Fruit fly (Drosophila melanogaster) whole organism, embryonic: ENCODE data around the gene mtsh.

Experiments
- ATbp ChIP-seq: fragments of 200-800 bp; sonication (Bioruptor generic); optimal IDR thresholded peaks from 2 replicates; lab custom pipeline; 2017; ENCODE audit warnings: missing biosample characterization, mild to moderate bottlenecking, missing genetic modification characterization, missing genetic modification reagents
- CG10543 ChIP-seq: fragments of 200-800 bp; sonication (Bioruptor generic); optimal IDR thresholded peaks from 3 replicates; lab custom pipeline; 2017; ENCODE audit warnings: missing biosample characterization, mild to moderate bottlenecking, missing genetic modification characterization, moderate library complexity
- CG12071 ChIP-seq: fragments of 200-800 bp; sonication (Bioruptor generic); optimal IDR thresholded peaks from 3 replicates; lab custom pipeline; 2018; ENCODE audit warnings: missing biosample characterization, mild to moderate bottlenecking, missing genetic modification characterization
- CG12744 ChIP-seq: fragments of 200-800 bp; sonication (Bioruptor generic); optimal IDR thresholded peaks from 2 replicates; lab custom pipeline; 2016; ENCODE audit warnings: missing biosample characterization, missing genetic modification characterization
- CG13424 ChIP-seq: fragments of 200-800 bp; sonication (Bioruptor generic); optimal IDR thresholded peaks from 2 replicates; lab custom pipeline; 2019; ENCODE audit warnings: missing biosample characterization, mild to moderate bottlenecking, missing genetic modification characterization, moderate library complexity
- CG13775 ChIP-seq: fragments of 200-800 bp; sonication (Bioruptor generic); optimal IDR thresholded peaks from 3 replicates; lab custom pipeline; 2017; ENCODE audit warnings: missing biosample characterization, mild to moderate bottlenecking, missing genetic modification characterization
- CG14667 ChIP-seq: fragments of 200-800 bp; sonication (Bioruptor generic); IDR thresholded peaks from 2 replicates; pipeline ENCODE4 v1.3.6; 2022; ENCODE audit warnings: missing biosample characterization, missing genetic modification characterization
- CG15073 ChIP-seq: fragments of 200-800 bp; sonication (Bioruptor generic); optimal IDR thresholded peaks from 2 replicates; lab custom pipeline; 2016; ENCODE audit warnings: missing biosample characterization, missing genetic modification characterization
- CG16779 ChIP-seq: fragments of 200-800 bp; sonication (Bioruptor generic); IDR thresholded peaks from 2 replicates; pipeline ENCODE4 v1.3.6; 2022; ENCODE audit warnings: missing biosample characterization, missing genetic modification characterization
- CG16815 ChIP-seq: fragments of 200-800 bp; sonication (Bioruptor generic); optimal IDR thresholded peaks from 3 replicates; lab custom pipeline; 2017; ENCODE audit warnings: missing biosample characterization, mild to moderate bottlenecking, missing genetic modification characterization
- CG17385 ChIP-seq: fragments of 200-800 bp; sonication (Bioruptor generic); optimal IDR thresholded peaks from 3 replicates; lab custom pipeline; 2018; ENCODE audit warnings: missing biosample characterization, mild to moderate bottlenecking, missing genetic modification characterization
- CG18476 ChIP-seq: fragments of 200-800 bp; sonication (Bioruptor generic); optimal IDR thresholded peaks from 2 replicates; lab custom pipeline; 2016; ENCODE audit warnings: missing biosample characterization, mild to moderate bottlenecking, missing genetic modification characterization
- CG18599 ChIP-seq: fragments of 200-800 bp; sonication (Bioruptor generic); optimal IDR thresholded peaks from 3 replicates; lab custom pipeline; 2017; ENCODE audit warnings: missing biosample characterization, missing genetic modification characterization, mild to moderate bottlenecking, moderate library complexity, missing genetic modification reagents
- CG2129 ChIP-seq: fragments of 200-800 bp; sonication (Bioruptor generic); IDR thresholded peaks from 2 replicates; pipeline ENCODE4 v1.3.6; 2022; ENCODE audit warnings: missing biosample characterization, missing genetic modification characterization; ENCODE audit not compliant: partially characterized antibody
- CG33213 ChIP-seq: fragments of 200-800 bp; sonication (Bioruptor generic); optimal IDR thresholded peaks from 3 replicates; lab custom pipeline; 2016; ENCODE audit warnings: missing biosample characterization, missing genetic modification characterization
- CG34376 ChIP-seq: fragments of 200-800 bp; sonication (Bioruptor generic); optimal IDR thresholded peaks from 2 replicates; lab custom pipeline; 2018; ENCODE audit warnings: missing biosample characterization, mild to moderate bottlenecking, missing genetic modification characterization
- CG34422 ChIP-seq: fragments of 200-800 bp; sonication (Bioruptor generic); IDR thresholded peaks from 3 replicates; pipeline ENCODE4 v1.3.6; 2022; ENCODE audit warnings: missing biosample characterization, missing genetic modification characterization
- CG3838 ChIP-seq: fragments of 200-800 bp; sonication (Bioruptor generic); optimal IDR thresholded peaks from 3 replicates; lab custom pipeline; 2016; ENCODE audit warnings: missing biosample characterization, missing genetic modification characterization
- CG4617 ChIP-seq: fragments of 200-800 bp; sonication (Bioruptor generic); optimal IDR thresholded peaks from 3 replicates; lab custom pipeline; 2016; ENCODE audit warnings: missing biosample characterization, missing genetic modification characterization, borderline replicate concordance
- CG7786 ChIP-seq: fragments of 200-800 bp; sonication (Bioruptor generic); optimal IDR thresholded peaks from 2 replicates; lab custom pipeline; 2016; ENCODE audit warnings: missing biosample characterization, missing genetic modification characterization
- CG8388 ChIP-seq: fragments of 200-800 bp; sonication (Bioruptor generic); optimal IDR thresholded peaks from 2 replicates; lab custom pipeline; 2019; ENCODE audit warnings: missing biosample characterization, mild to moderate bottlenecking, missing genetic modification characterization, moderate library complexity
- CG9817 ChIP-seq: fragments of 200-800 bp; sonication (Bioruptor generic); optimal IDR thresholded peaks from 2 replicates; lab custom pipeline; 2018; ENCODE audit warnings: missing biosample characterization, mild to moderate bottlenecking, missing genetic modification characterization, moderate library complexity
- CG9932 ChIP-seq: fragments of 200-800 bp; sonication (Bioruptor generic); IDR thresholded peaks from 2 replicates; pipeline ENCODE4 v1.3.6; 2022; ENCODE audit warnings: missing biosample characterization, missing genetic modification characterization
- Dbx ChIP-seq: fragments of 200-800 bp; sonication (Bioruptor generic); IDR thresholded peaks from 3 replicates; pipeline ENCODE4 v1.3.6; 2022; ENCODE audit warnings: missing biosample characterization, missing genetic modification characterization
- Gug ChIP-seq: fragments of 200-800 bp; sonication (Bioruptor generic); IDR thresholded peaks from 4 replicates; pipeline ENCODE4 v1.3.6; 2022; ENCODE audit warnings: missing biosample characterization, missing genetic modification characterization
- PHDP ChIP-seq: fragments of 200-800 bp; sonication (Bioruptor generic); optimal IDR thresholded peaks from 3 replicates; lab custom pipeline; 2018; ENCODE audit warnings: missing biosample characterization, mild to moderate bottlenecking, missing genetic modification characterization, moderate library complexity
- Sry-δ ChIP-seq: fragments of 200-800 bp; sonication (Bioruptor generic); optimal IDR thresholded peaks from 2 replicates; lab custom pipeline; 2016; ENCODE audit warnings: missing biosample characterization, missing genetic modification characterization
- Trl ChIP-seq, 3 experiments: fragments of >200 bp in 2 of 3; fragments of 200-800 bp in 1 of 3; sonication (Bioruptor generic) in 1 of 3; optimal IDR thresholded peaks; 2 replicates in 1 of 3; 3 replicates in 2 of 3; lab custom pipeline; 2016 to 2017; ENCODE audit warnings: missing biosample characterization in 1 of 3, missing genetic modification characterization in 1 of 3
- amos ChIP-seq: fragments of 200-800 bp; sonication (Bioruptor generic); IDR thresholded peaks from 2 replicates; pipeline ENCODE4 v1.3.6; 2022; ENCODE audit warnings: missing biosample characterization, missing genetic modification characterization; ENCODE audit not compliant: partially characterized antibody
- ap ChIP-seq: fragments of 200-800 bp; sonication (Bioruptor generic); IDR thresholded peaks from 2 replicates; pipeline ENCODE4 v1.3.6; 2022; ENCODE audit warnings: missing biosample characterization, missing genetic modification characterization
- cato ChIP-seq: fragments of 200-800 bp; sonication (Bioruptor generic); optimal IDR thresholded peaks from 2 replicates; lab custom pipeline; 2016; ENCODE audit warnings: missing biosample characterization, missing genetic modification characterization, borderline replicate concordance
- chif ChIP-seq, 2 experiments: fragments of 200-800 bp; sonication (Bioruptor generic); optimal IDR thresholded peaks; 3 replicates each; lab custom pipeline; 2016; ENCODE audit warnings: missing biosample characterization in 2 of 2, missing genetic modification characterization in 2 of 2
- danr ChIP-seq: fragments of 200-800 bp; sonication (Bioruptor generic); IDR thresholded peaks from 2 replicates; pipeline ENCODE4 v1.3.6; 2022; ENCODE audit warnings: missing biosample characterization, missing genetic modification characterization
- hth ChIP-seq: fragments of >200 bp; optimal IDR thresholded peaks from 2 replicates; lab custom pipeline; 2017; ENCODE audit warnings: inconsistent platforms
- inv ChIP-seq: fragments of 200-800 bp; sonication (Bioruptor generic); IDR thresholded peaks from 2 replicates; pipeline ENCODE4 v1.3.6; 2022; ENCODE audit warnings: missing biosample characterization, missing genetic modification characterization; ENCODE audit not compliant: partially characterized antibody
- lov ChIP-seq, 2 experiments: fragments of 200-800 bp in 1 of 2; fragments of >200 bp in 1 of 2; sonication (Bioruptor generic) in 1 of 2; IDR thresholded peaks in 1 of 2; optimal IDR thresholded peaks in 1 of 2; 2 replicates in 1 of 2; 3 replicates in 1 of 2; pipeline versions ENCODE4 v1.3.6 to Lab custom; 2017 to 2022; ENCODE audit warnings: missing biosample characterization in 1 of 2, missing genetic modification characterization in 1 of 2
- org-1 ChIP-seq: fragments of 200-800 bp; sonication (Bioruptor generic); optimal IDR thresholded peaks from 2 replicates; lab custom pipeline; 2017; ENCODE audit warnings: missing biosample characterization, missing genetic modification characterization
- p53 ChIP-seq: fragments of 200-800 bp; sonication (Bioruptor generic); optimal IDR thresholded peaks from 2 replicates; lab custom pipeline; 2016; ENCODE audit warnings: missing biosample characterization, missing genetic modification characterization
- pan ChIP-seq, 4 experiments: fragments of >200 bp in 3 of 4; fragments of 200-800 bp in 1 of 4; sonication (Bioruptor generic) in 1 of 4; optimal IDR thresholded peaks in 3 of 4; IDR thresholded peaks in 1 of 4; 2 replicates each; pipeline versions ENCODE4 v1.3.6 to Lab custom; 2017 to 2022; ENCODE audit warnings: missing biosample characterization in 2 of 4, missing genetic modification characterization in 2 of 4, mixed read lengths in 1 of 4
- pzg ChIP-seq: fragments of 200-800 bp; sonication (Bioruptor generic); optimal IDR thresholded peaks from 3 replicates; lab custom pipeline; 2018; ENCODE audit warnings: missing biosample characterization, mild to moderate bottlenecking, missing genetic modification characterization, moderate library complexity
- ro ChIP-seq: fragments of 200-800 bp; sonication (Bioruptor generic); IDR thresholded peaks from 2 replicates; pipeline ENCODE4 v1.3.6; 2022; ENCODE audit warnings: missing biosample characterization, missing genetic modification characterization
- sr ChIP-seq: fragments of 200-800 bp; sonication (Bioruptor generic); IDR thresholded peaks from 3 replicates; pipeline ENCODE4 v1.3.6; 2022; ENCODE audit warnings: missing biosample characterization, missing genetic modification characterization
- tio ChIP-seq: fragments of 200-800 bp; sonication (Bioruptor generic); optimal IDR thresholded peaks from 2 replicates; lab custom pipeline; 2017; ENCODE audit warnings: missing biosample characterization, missing genetic modification characterization, inconsistent platforms
- unpg ChIP-seq: fragments of 200-800 bp; sonication (Bioruptor generic); optimal IDR thresholded peaks from 3 replicates; lab custom pipeline; 2018; ENCODE audit warnings: missing biosample characterization, mild to moderate bottlenecking, missing genetic modification characterization, moderate library complexity
- vfl ChIP-seq: fragments of 200-800 bp; sonication (Bioruptor generic); optimal IDR thresholded peaks from 2 replicates; lab custom pipeline; 2016; ENCODE audit warnings: missing biosample characterization, missing genetic modification characterization
- zen ChIP-seq: fragments of 200-800 bp; sonication (Bioruptor generic); optimal IDR thresholded peaks from 3 replicates; lab custom pipeline; 2018; ENCODE audit warnings: missing biosample characterization, mild to moderate bottlenecking, missing genetic modification characterization, moderate library complexity
- zen2 ChIP-seq: fragments of 200-800 bp; sonication (Bioruptor generic); IDR thresholded peaks from 3 replicates; pipeline ENCODE4 v1.3.6; 2022; ENCODE audit warnings: missing biosample characterization, missing genetic modification characterization; ENCODE audit not compliant: partially characterized antibody
- zfh2 ChIP-seq: fragments of 200-800 bp; sonication (Bioruptor generic); optimal IDR thresholded peaks from 2 replicates; lab custom pipeline; 2016; ENCODE audit warnings: missing biosample characterization, missing genetic modification characterization

The mtsh gene

dm6 chr2L:8274958-8275584, 44.6 kb downstream of the mtsh start (continued):
- TF ChIP-seq CG18476 (GFP tag; lab: Kevin White, UChicago) (peak; percentile 31), CG34376 (GFP tag; lab: Kevin White, UChicago) (no peak), cato (GFP tag; lab: Kevin White, UChicago) (no peak), ap (GFP tag; lab: Robert Waterston, UW) (no peak), hth (lab: Kevin White, UChicago) (no peak), inv (GFP tag; lab: Robert Waterston, UW) (no peak), pan (optimal IDR thresholded peaks at IDR 0.05; lab: Kevin White, UChicago) (no peak), pan (GFP tag; optimal IDR thresholded peaks at IDR 0.05 in 1 of 2, IDR thresholded peaks at IDR 0.05 in 1 of 2) (peak in 1 of 2 experiments; percentile 59), CG9932 (GFP tag; lab: Robert Waterston, UW) (no peak), sr (GFP tag; lab: Robert Waterston, UW) (no peak), CG16815 (GFP tag; lab: Kevin White, UChicago) (peak; percentile 53), CG13775 (GFP tag; lab: Kevin White, UChicago) (peak; percentile 60), Sry-δ (GFP tag; lab: Kevin White, UChicago) (no peak), CG2129 (GFP tag; lab: Robert Waterston, UW) (no peak), CG9817 (peak; percentile 19), ATbp (GFP tag; lab: Kevin White, UChicago) (peak; percentile 42), CG4617 (GFP tag; lab: Kevin White, UChicago) (no peak), PHDP (peak; percentile 76), vfl (GFP tag; lab: Kevin White, UChicago) (no peak), tio (GFP tag; lab: Kevin White, UChicago) (peak; percentile 65), p53 (GFP tag; lab: Kevin White, UChicago) (no peak), unpg (GFP tag; lab: Kevin White, UChicago) (peak; percentile 83), Dbx (GFP tag; lab: Robert Waterston, UW) (no peak), CG18599 (GFP tag; lab: Kevin White, UChicago) (peak; percentile 48), CG10543 (GFP tag; lab: Kevin White, UChicago) (no peak), CG7786 (GFP tag; lab: Kevin White, UChicago) (no peak), CG33213 (GFP tag; lab: Kevin White, UChicago) (no peak), CG17385 (GFP tag; lab: Kevin White, UChicago) (peak; percentile 63), Gug (no peak), CG8388 (peak; percentile 78), CG15073 (GFP tag; lab: Kevin White, UChicago) (no peak), CG13424 (peak; percentile 64), CG12744 (peak; percentile 38), ro (GFP tag; lab: Robert Waterston, UW) (no peak), zen (peak; percentile 90), CG3838 (GFP tag; lab: Kevin White, UChicago) (no peak), CG12071 (GFP tag; lab: Kevin White, UChicago) (no peak), amos (GFP tag; lab: Robert Waterston, UW) (no peak), zfh2 (GFP tag; lab: Kevin White, UChicago) (no peak), chif (GFP tag; optimal IDR thresholded peaks at IDR 0.05; lab: Kevin White, UChicago) (peak; percentile 46 to 68), CG16779 (GFP tag; lab: Robert Waterston, UW) (no peak), danr (peak; percentile 33; the same call in 1 of the 2 replicates), lov (optimal IDR thresholded peaks at IDR 0.05; lab: Kevin White, UChicago) (no peak), lov (GFP tag; IDR thresholded peaks at IDR 0.05; lab: Robert Waterston, UW) (no peak), CG34422 (GFP tag; lab: Robert Waterston, UW) (0 out of 3 replicates have a peak, but pooled peaks have one; percentile 41), zen2 (GFP tag; lab: Robert Waterston, UW) (no peak), pzg (GFP tag; lab: Kevin White, UChicago) (no peak), Trl (optimal IDR thresholded peaks at IDR 0.05; lab: Kevin White, UChicago) (no peak), Trl (GFP tag; optimal IDR thresholded peaks at IDR 0.05; lab: Kevin White, UChicago) (no peak), org-1 (GFP tag; lab: Kevin White, UChicago) (peak; percentile 59), CG14667 (GFP tag; lab: Robert Waterston, UW) (no peak)
